Fruit fly (Drosophila melanogaster): Measurements from ENCODE around the gene Eig71Eg.

Gene Eig71Eg

DNA sequence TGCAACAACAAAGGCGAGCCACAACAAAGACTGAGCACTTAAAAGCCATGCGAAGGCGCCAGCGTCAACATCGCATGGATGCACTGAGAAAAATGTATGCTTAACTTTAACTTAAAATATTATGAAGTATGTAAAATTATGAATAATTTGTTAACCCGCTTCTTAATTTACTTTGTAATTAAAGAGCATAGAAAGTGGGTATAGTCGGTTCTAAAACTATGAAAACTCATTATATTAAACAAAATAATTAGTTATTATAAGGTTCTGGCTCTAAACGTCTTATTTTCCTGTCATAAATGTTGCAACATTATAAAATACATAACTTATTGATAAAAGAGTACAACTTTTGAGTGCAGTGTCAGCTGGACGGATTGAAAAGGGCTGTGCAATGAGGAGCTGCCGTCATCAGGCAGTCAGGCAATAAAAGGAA is 15.8 kb upstream of the Eig71Eg start (continued):
- TF ChIP-seq Eip75B (GFP tag; optimal IDR thresholded peaks at IDR 0.05) (peak; percentile 52), Ets21C (GFP tag; optimal IDR thresholded peaks at IDR 0.05) (peak; percentile 3), achi (GFP tag; optimal IDR thresholded peaks at IDR 0.05) (no peak), Sox14 (GFP tag; optimal IDR thresholded peaks at IDR 0.05) (peak; percentile 64), CG6163 (GFP tag; IDR thresholded peaks at IDR 0.05) (peak; percentile 41; the same call in 1 of the 3 replicates), acj6 (GFP tag; optimal IDR thresholded peaks at IDR 0.05) (peak; percentile 31), pdm3 (GFP tag; optimal IDR thresholded peaks at IDR 0.05) (peak; percentile 44), esn (GFP tag; optimal IDR thresholded peaks at IDR 0.05) (peak; percentile 73), Eip78C (GFP tag) (peak; percentile 75), CG8119 (GFP tag; IDR thresholded peaks at IDR 0.05) (peak; percentile 38; the same call in 1 of the 3 replicates), CG11294 (GFP tag; IDR thresholded peaks at IDR 0.05) (no peak), CG4318 (GFP tag; optimal IDR thresholded peaks at IDR 0.05) (peak; percentile 14), CG8319 (GFP tag; optimal IDR thresholded peaks at IDR 0.05) (peak; percentile 37), spab (GFP tag; optimal IDR thresholded peaks at IDR 0.05) (peak; percentile 29), Met (GFP tag; optimal IDR thresholded peaks at IDR 0.05) (peak; percentile 65), CG11762 (GFP tag; optimal IDR thresholded peaks at IDR 0.05; ENCODE audit: insufficient read depth) (peak; percentile 43), CG6854 (GFP tag; optimal IDR thresholded peaks at IDR 0.05) (no peak), CG3919 (GFP tag; optimal IDR thresholded peaks at IDR 0.05) (peak; percentile 63), CG10631 (GFP tag; optimal IDR thresholded peaks at IDR 0.05) (peak; percentile 49), CG3032 (tag; optimal IDR thresholded peaks at IDR 0.05) (peak; percentile 41), Lpt (GFP tag; optimal IDR thresholded peaks at IDR 0.05) (peak; percentile 32), fkh (GFP tag; optimal IDR thresholded peaks at IDR 0.05) (no peak), CG15336 (GFP tag; IDR thresholded peaks at IDR 0.05) (0 out of 2 replicates have a peak, but pooled peaks have one; percentile 27), eg (GFP tag; IDR thresholded peaks at IDR 0.05) (no peak), fd85E (GFP tag; optimal IDR thresholded peaks at IDR 0.05) (no peak), Hr39 (GFP tag; optimal IDR thresholded peaks at IDR 0.05) (peak; percentile 18), CG8632 (GFP tag; optimal IDR thresholded peaks at IDR 0.05) (peak; percentile 44), Eip93F (GFP tag; optimal IDR thresholded peaks at IDR 0.05) (no peak), CG34406 (GFP tag; optimal IDR thresholded peaks at IDR 0.05) (peak; percentile 23), OdsH (GFP tag; optimal IDR thresholded peaks at IDR 0.05) (peak; percentile 34), CG6792 (GFP tag; optimal IDR thresholded peaks at IDR 0.05) (peak; percentile 45), CG6808 (GFP tag; optimal IDR thresholded peaks at IDR 0.05) (peak; percentile 29), ss (GFP tag; optimal IDR thresholded peaks at IDR 0.05) (peak in 1 of 2 experiments; percentile 51)

DNA sequence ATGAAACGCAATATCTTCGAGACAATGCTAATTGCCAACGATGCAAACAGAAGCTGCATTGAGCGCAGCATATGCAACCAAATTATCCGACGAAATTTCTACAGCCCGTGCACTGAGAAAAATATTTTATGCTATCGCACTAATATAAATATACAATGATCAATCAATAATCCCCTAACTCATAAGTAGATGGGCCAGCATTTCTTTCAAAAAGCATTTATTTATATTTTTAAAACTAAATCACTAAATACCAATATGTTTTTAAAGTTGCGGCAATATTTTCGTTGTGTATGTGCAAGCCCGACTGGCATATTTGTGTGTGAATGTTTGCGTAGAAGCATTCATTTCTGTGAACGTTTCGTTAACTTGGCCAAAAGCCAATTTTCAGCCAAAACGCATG is 11.2 kb upstream of the Eig71Eg start:
- TF ChIP-seq cyc (GFP tag; optimal IDR thresholded peaks at IDR 0.05) (no peak), CG15336 (GFP tag; IDR thresholded peaks at IDR 0.05) (no peak), esn (GFP tag; optimal IDR thresholded peaks at IDR 0.05) (no peak), CG6163 (GFP tag; IDR thresholded peaks at IDR 0.05) (no peak), Sox14 (GFP tag; optimal IDR thresholded peaks at IDR 0.05) (no peak), CG8632 (GFP tag; optimal IDR thresholded peaks at IDR 0.05) (no peak), Eip75B (GFP tag; optimal IDR thresholded peaks at IDR 0.05) (no peak), pdm3 (GFP tag; optimal IDR thresholded peaks at IDR 0.05) (no peak), CG3032 (tag; optimal IDR thresholded peaks at IDR 0.05) (no peak), Met (GFP tag; optimal IDR thresholded peaks at IDR 0.05) (no peak), acj6 (GFP tag; optimal IDR thresholded peaks at IDR 0.05) (no peak), Hr38 (GFP tag; optimal IDR thresholded peaks at IDR 0.05) (no peak), Hr4 (GFP tag; optimal IDR thresholded peaks at IDR 0.05) (peak; percentile 3), CG8319 (GFP tag; optimal IDR thresholded peaks at IDR 0.05) (no peak), CG9139 (GFP tag; optimal IDR thresholded peaks at IDR 0.05) (no peak), CG10631 (GFP tag; optimal IDR thresholded peaks at IDR 0.05) (no peak), topi (GFP tag; optimal IDR thresholded peaks at IDR 0.05) (no peak), CG6792 (GFP tag; optimal IDR thresholded peaks at IDR 0.05) (no peak), eg (GFP tag; IDR thresholded peaks at IDR 0.05) (no peak), CG11294 (GFP tag; IDR thresholded peaks at IDR 0.05) (no peak), Eip78C (GFP tag) (peak; percentile 24), CG3919 (GFP tag; optimal IDR thresholded peaks at IDR 0.05) (no peak), fd85E (GFP tag; optimal IDR thresholded peaks at IDR 0.05) (no peak), svp (GFP tag) (peak; percentile 34), CG32006 (GFP tag; optimal IDR thresholded peaks at IDR 0.05) (no peak), CG8119 (GFP tag; IDR thresholded peaks at IDR 0.05) (0 out of 3 replicates have a peak, but pooled peaks have one; percentile 14), OdsH (GFP tag; optimal IDR thresholded peaks at IDR 0.05) (no peak)
